Fruit fly (Drosophila melanogaster) ovary, adult (tissue): ENCODE data around the gene Dhc62B.
A peak's percentile ranks its signal among the peaks of the same experiment; 100 is the strongest.

Experiments
- CG17801 ChIP-seq: fragments of 200-800 bp; optimal IDR thresholded peaks from 2 replicates; lab custom pipeline; 2019; ENCODE audit warnings: missing biosample characterization, mild to moderate bottlenecking, missing genetic modification characterization, moderate library complexity; ENCODE audit not compliant: partially characterized antibody

The Dhc62B gene

dm6 chr3L:1771658-1772057 lies at the start of gene Dhc62B:
TSS of gene Dhc62B (minus strand) at chr3L:1771758.
- TF ChIP-seq CG17801 (GFP tag; lab: Kevin White, UChicago): no peak

dm6 chr3L:1821140-1821539 lies 49.6 kb upstream of the Dhc62B start:
- TF ChIP-seq CG17801 (GFP tag; lab: Kevin White, UChicago): no peak

dm6 chr3L:1818834-1819233 lies 47.3 kb upstream of the Dhc62B start:
- TF ChIP-seq CG17801 (GFP tag; lab: Kevin White, UChicago): no peak

dm6 chr3L:1817405-1817804 lies 45.8 kb upstream of the Dhc62B start:
- no peak for TF ChIP-seq CG17801 (GFP tag; lab: Kevin White, UChicago)

DNA sequence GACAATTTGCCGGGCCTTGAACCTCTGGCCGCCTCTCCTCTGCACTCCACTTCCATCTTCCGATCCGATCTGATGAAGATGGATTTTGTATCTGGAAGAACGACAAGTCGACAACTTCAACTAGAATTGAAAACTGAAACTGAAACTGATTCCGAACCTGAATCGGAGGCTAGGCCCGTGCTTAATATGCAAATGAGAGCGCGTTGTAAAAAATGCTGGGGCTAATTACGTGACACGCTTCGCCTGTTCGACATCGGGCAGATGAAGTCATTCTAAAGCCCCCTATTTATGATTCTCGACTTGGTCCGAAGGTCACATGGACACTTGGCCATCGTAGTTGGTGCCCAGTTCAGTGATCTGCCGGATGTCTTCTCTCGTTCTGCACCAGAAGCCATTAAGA lies 45.1 kb upstream of the Dhc62B start:
- no peak for TF ChIP-seq CG17801 (GFP tag; lab: Kevin White, UChicago)

dm6 chr3L:1810288-1810687 lies 38.7 kb upstream of the Dhc62B start, which contains the start of gene GV1:
TSS of gene GV1 (plus strand) at chr3L:1810588.
- TF ChIP-seq CG17801 (GFP tag; lab: Kevin White, UChicago): no peak

- no peak for TF ChIP-seq CG17801 (GFP tag; lab: Kevin White, UChicago)
These were observed 37.1 kb upstream of the Dhc62B start for dm6 chr3L:1808631-1809030.

dm6 chr3L:1802802-1803201 lies 31.2 kb upstream of the Dhc62B start, which contains the start of the genes JTBR and CG42676:
TSS of gene JTBR (minus strand) at chr3L:1802856.
TSS of gene CG42676 (plus strand) at chr3L:1803107.
- peak; percentile 35 for TF ChIP-seq CG17801 (GFP tag; lab: Kevin White, UChicago)

DNA sequence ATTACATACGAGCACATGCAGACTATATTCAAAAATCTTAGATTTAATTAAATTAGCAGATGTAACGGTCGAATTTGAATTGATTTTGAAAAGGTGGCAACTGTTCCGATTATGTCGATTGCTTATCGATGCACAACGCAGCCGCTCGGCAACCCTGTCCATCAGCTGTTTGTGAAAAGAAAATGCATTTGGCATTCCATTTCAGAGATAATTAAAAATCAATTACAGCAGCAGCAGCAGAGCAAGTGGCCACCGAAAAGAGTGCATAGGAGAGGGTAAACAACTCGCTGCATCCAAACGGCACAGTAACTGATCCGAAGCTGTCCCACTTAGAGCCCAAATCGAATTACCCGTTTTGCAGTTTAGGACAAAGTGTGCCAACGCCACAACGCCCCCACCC lies 27.1 kb upstream of the Dhc62B start, which contains the start of gene Patj:
TSS of gene Patj (plus strand) at position 155 of the 400 bp plus-strand sequence.
- no peak for TF ChIP-seq CG17801 (GFP tag; lab: Kevin White, UChicago)

DNA sequence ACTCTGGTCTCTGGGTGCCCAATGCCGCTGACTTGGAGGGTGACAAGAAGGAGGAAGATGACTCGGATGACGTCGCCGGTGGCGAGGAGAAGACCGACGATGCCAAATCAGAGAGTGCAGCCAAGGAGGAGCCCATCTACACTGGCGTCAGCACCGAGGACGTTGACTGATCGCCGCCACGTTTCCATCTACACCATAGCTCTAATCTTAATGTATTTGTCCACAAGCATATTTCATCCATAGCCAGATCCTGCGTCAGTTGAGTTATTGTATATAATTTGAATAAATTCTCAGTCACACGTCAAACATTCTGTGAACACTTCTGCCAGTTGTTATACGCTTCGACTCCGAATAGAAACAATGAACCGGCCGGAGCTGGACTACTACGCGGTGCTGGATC lies 25.4 kb upstream of the Dhc62B start, which contains the start of gene CG12020:
TSS of gene CG12020 (plus strand) at position 301 of the 400 bp plus-strand sequence.
- no peak for TF ChIP-seq CG17801 (GFP tag; lab: Kevin White, UChicago)

DNA sequence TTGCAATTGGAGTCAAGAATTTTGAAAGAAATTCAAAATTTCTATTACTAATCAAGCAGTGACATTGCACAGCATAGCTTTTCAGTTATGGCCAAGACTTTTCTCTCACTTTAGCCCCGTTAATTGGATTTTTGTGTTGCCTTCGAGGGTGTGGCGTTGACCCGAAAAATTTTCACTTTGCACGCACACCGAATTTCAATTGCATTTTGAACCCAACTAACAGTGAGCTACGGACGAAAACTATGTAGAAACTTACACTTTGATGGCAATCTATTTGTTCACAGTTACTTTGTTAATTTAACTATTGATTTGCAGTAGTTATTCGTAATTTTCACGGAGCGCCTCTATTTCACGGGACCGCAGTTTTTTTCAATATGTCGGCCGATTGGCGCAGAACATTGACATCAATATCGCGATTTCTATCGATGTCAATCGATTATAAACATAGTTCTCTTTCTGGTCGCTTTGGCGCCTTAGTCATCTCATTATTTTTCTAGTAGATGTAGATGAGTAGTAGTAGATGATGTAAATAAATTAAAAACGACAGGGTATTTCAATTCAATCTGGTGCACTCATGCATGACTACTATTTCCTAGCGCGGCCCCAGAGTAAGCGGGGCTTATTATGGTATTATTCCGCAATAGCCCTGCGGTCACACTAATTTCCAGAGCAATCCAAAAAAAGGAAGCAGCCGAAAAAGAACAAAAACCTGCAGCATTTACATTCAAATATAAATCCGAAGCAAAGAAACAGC lies 23.6 kb upstream of the Dhc62B start, which contains the start of the genes alpha-Spec, dlt and Cdc37:
TSS of gene alpha-Spec (minus strand) at position 386 of the 754 bp plus-strand sequence.
TSS of gene dlt (minus strand) at position 386 of the 754 bp plus-strand sequence.
TSS of gene Cdc37 (plus strand) at position 450 of the 754 bp plus-strand sequence.
- TF ChIP-seq CG17801 (GFP tag; lab: Kevin White, UChicago): peak; percentile 75

dm6 chr3L:1794164-1794942 lies 22.8 kb upstream of the Dhc62B start:
- peak; percentile 3 for TF ChIP-seq CG17801 (GFP tag; lab: Kevin White, UChicago)

dm6 chr3L:1789339-1789738 lies 17.8 kb upstream of the Dhc62B start:
- no peak for TF ChIP-seq CG17801 (GFP tag; lab: Kevin White, UChicago)

dm6 chr3L:1784092-1784491 lies 12.5 kb upstream of the Dhc62B start:
- TF ChIP-seq CG17801 (GFP tag; lab: Kevin White, UChicago): no peak

DNA sequence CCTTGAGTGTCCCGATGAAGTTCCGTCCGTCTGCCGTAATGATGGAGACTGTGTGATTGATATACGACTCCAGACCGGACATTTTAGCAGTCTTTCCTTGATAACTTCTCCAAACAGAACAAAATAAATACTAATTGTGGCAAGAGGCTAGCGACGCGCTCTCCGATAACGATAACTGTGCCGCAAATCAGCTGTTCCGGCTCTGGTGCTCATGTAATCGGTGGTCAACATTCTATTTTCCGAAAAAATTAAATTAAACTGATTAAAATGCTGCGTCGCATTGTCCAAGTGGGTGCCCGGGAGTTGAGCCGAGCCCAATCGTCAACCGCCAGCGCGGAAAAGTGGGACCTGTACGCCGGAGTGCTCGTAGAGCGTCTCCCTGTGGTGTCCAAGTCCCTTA lies 5.7 kb upstream of the Dhc62B start, which contains the start of the genes CG2021 and mRpL46:
TSS of gene CG2021 (minus strand) at position 163 of the 400 bp plus-strand sequence.
TSS of gene mRpL46 (plus strand) at position 191 of the 400 bp plus-strand sequence.
- no peak for TF ChIP-seq CG17801 (GFP tag; lab: Kevin White, UChicago)
